Fruit fly (Drosophila melanogaster) ovary, adult (tissue): ENCODE data around the gene VAChT.

Experiments
- CG17801 ChIP-seq: fragments of 200-800 bp; optimal IDR thresholded peaks from 2 replicates; lab custom pipeline; 2019; ENCODE audit warnings: missing biosample characterization, mild to moderate bottlenecking, missing genetic modification characterization, moderate library complexity; ENCODE audit not compliant: partially characterized antibody

Gene VAChT

dm6 chr3R:18693611-18694010 is 11.7 kb upstream of the VAChT start, which contains the start of gene CG14300:
CG14300 (minus strand) TSS chr3R:18693711.
- TF ChIP-seq CG17801 (GFP tag; lab: Kevin White, UChicago): no peak

dm6 chr3R:18694952-18695351 is 10.3 kb upstream of the VAChT start, which contains the start of gene CG34282:
CG34282 (plus strand) TSS chr3R:18695252.
- TF ChIP-seq CG17801 (GFP tag; lab: Kevin White, UChicago): no peak

dm6 chr3R:18698855-18699569 is 6.3 kb upstream of the VAChT start:
- TF ChIP-seq CG17801 (GFP tag; lab: Kevin White, UChicago): no peak

dm6 chr3R:18703514-18703913 is 1.8 kb upstream of the VAChT start:
- TF ChIP-seq CG17801 (GFP tag; lab: Kevin White, UChicago): no peak

dm6 chr3R:18706289-18706688 is 988 bp downstream of the VAChT start:
- TF ChIP-seq CG17801 (GFP tag; lab: Kevin White, UChicago): no peak

dm6 chr3R:18707492-18707891 is 2.2 kb downstream of the VAChT start:
- no peak for TF ChIP-seq CG17801 (GFP tag; lab: Kevin White, UChicago)

- TF ChIP-seq CG17801 (GFP tag; lab: Kevin White, UChicago): no peak
Measured at dm6 chr3R:18719767-18720341, 14.6 kb downstream of the VAChT start.

- TF ChIP-seq CG17801 (GFP tag; lab: Kevin White, UChicago): no peak
Measured at dm6 chr3R:18721368-18721767, 16.1 kb downstream of the VAChT start.

dm6 chr3R:18722490-18722889 is 17.2 kb downstream of the VAChT start, which contains the start of gene CG34283:
CG34283 (minus strand) TSS chr3R:18722590.
- TF ChIP-seq CG17801 (GFP tag; lab: Kevin White, UChicago): no peak

- TF ChIP-seq CG17801 (GFP tag; lab: Kevin White, UChicago): no peak
Measured at dm6 chr3R:18726334-18726733, 21.0 kb downstream of the VAChT start, which contains the start of gene CG7714. CG7714 (minus strand) TSS chr3R:18726434.

- no peak for TF ChIP-seq CG17801 (GFP tag; lab: Kevin White, UChicago)
Measured at dm6 chr3R:18728368-18728767, 23.1 kb downstream of the VAChT start, which contains the start of gene CG7715. CG7715 (minus strand) TSS chr3R:18728468.

dm6 chr3R:18731241-18731640 is 25.9 kb downstream of the VAChT start:
- no peak for TF ChIP-seq CG17801 (GFP tag; lab: Kevin White, UChicago)

dm6 chr3R:18732381-18732780 is 27.1 kb downstream of the VAChT start, which contains the start of gene CG14302:
CG14302 (plus strand) TSS chr3R:18732681.
- TF ChIP-seq CG17801 (GFP tag; lab: Kevin White, UChicago): no peak

dm6 chr3R:18733580-18733979 is 28.3 kb downstream of the VAChT start:
- no peak for TF ChIP-seq CG17801 (GFP tag; lab: Kevin White, UChicago)

dm6 chr3R:18738086-18738485 is 32.8 kb downstream of the VAChT start:
- no peak for TF ChIP-seq CG17801 (GFP tag; lab: Kevin White, UChicago)
